Fruit fly (Drosophila melanogaster) whole organism, embryonic: ENCODE results near the gene ArfGAP3.

Source experiments
- Adf1 ChIP-seq: fragments of 200-800 bp; sonication (Bioruptor generic); IDR thresholded peaks from 2 replicates; pipeline ENCODE4 v1.3.6; 2022; ENCODE audit warnings: missing biosample characterization, missing genetic modification characterization
- CG10147 ChIP-seq: fragments of 200-800 bp; sonication (Bioruptor generic); optimal IDR thresholded peaks from 2 replicates; lab custom pipeline; 2019; ENCODE audit warnings: missing biosample characterization, mild to moderate bottlenecking, missing genetic modification characterization, moderate library complexity
- CG12236 ChIP-seq: fragments of 200-800 bp; sonication (Bioruptor generic); optimal IDR thresholded peaks from 2 replicates; lab custom pipeline; 2016; ENCODE audit warnings: missing biosample characterization, missing genetic modification characterization
- CG13296 ChIP-seq: fragments of 200-800 bp; sonication (Bioruptor generic); optimal IDR thresholded peaks from 3 replicates; lab custom pipeline; 2018; ENCODE audit warnings: missing biosample characterization, mild to moderate bottlenecking, missing genetic modification characterization
- CG15011 ChIP-seq: fragments of 200-800 bp; sonication (Bioruptor generic); optimal IDR thresholded peaks from 3 replicates; lab custom pipeline; 2018; ENCODE audit warnings: missing biosample characterization, mild to moderate bottlenecking, missing genetic modification characterization
- CG15514 ChIP-seq: fragments of 200-800 bp; sonication (Bioruptor generic); optimal IDR thresholded peaks from 3 replicates; lab custom pipeline; 2017; ENCODE audit warnings: missing biosample characterization, missing genetic modification characterization, mild to moderate bottlenecking, moderate library complexity, missing genetic modification reagents
- CG17385 ChIP-seq: fragments of 200-800 bp; sonication (Bioruptor generic); optimal IDR thresholded peaks from 3 replicates; lab custom pipeline; 2018; ENCODE audit warnings: missing biosample characterization, mild to moderate bottlenecking, missing genetic modification characterization
- CG3163 ChIP-seq: fragments of 200-800 bp; sonication (Bioruptor generic); optimal IDR thresholded peaks from 3 replicates; lab custom pipeline; 2016; ENCODE audit warnings: missing biosample characterization, missing genetic modification characterization
- CG33557 ChIP-seq: fragments of 200-800 bp; sonication (Bioruptor generic); optimal IDR thresholded peaks from 2 replicates; lab custom pipeline; 2019; ENCODE audit warnings: missing biosample characterization, mild to moderate bottlenecking, missing genetic modification characterization, moderate library complexity
- CG4404 ChIP-seq: fragments of 200-800 bp; sonication (Bioruptor generic); IDR thresholded peaks from 2 replicates; pipeline ENCODE4 v1.3.6; 2022; ENCODE audit warnings: missing biosample characterization, missing genetic modification characterization
- CG5180 ChIP-seq: fragments of 200-800 bp; sonication (Bioruptor generic); optimal IDR thresholded peaks from 3 replicates; lab custom pipeline; 2017; ENCODE audit warnings: missing biosample characterization, missing genetic modification characterization, mild to moderate bottlenecking, moderate library complexity, missing genetic modification reagents
- CG6854 ChIP-seq: fragments of 200-800 bp; sonication (Bioruptor generic); optimal IDR thresholded peaks from 3 replicates; lab custom pipeline; 2017; ENCODE audit warnings: missing biosample characterization, mild to moderate bottlenecking, missing genetic modification characterization
- CG7786 ChIP-seq: fragments of 200-800 bp; sonication (Bioruptor generic); optimal IDR thresholded peaks from 2 replicates; lab custom pipeline; 2016; ENCODE audit warnings: missing biosample characterization, missing genetic modification characterization
- CG9437 ChIP-seq: fragments of 200-800 bp; sonication (Bioruptor generic); optimal IDR thresholded peaks from 2 replicates; lab custom pipeline; 2018; ENCODE audit warnings: missing biosample characterization, mild to moderate bottlenecking, missing genetic modification characterization
- Camta ChIP-seq: fragments of 200-800 bp; sonication (Bioruptor generic); optimal IDR thresholded peaks from 2 replicates; lab custom pipeline; 2016; ENCODE audit warnings: missing biosample characterization, missing genetic modification characterization
- Dad ChIP-seq: fragments of 200-800 bp; sonication (Bioruptor generic); optimal IDR thresholded peaks from 3 replicates; lab custom pipeline; 2016; ENCODE audit warnings: missing biosample characterization, missing genetic modification characterization
- Dek ChIP-seq: fragments of 200-800 bp; sonication (Bioruptor generic); optimal IDR thresholded peaks from 3 replicates; lab custom pipeline; 2019; ENCODE audit warnings: missing biosample characterization, mild to moderate bottlenecking, missing genetic modification characterization, moderate library complexity
- Doc2 ChIP-seq: fragments of 200-800 bp; sonication (Bioruptor generic); IDR thresholded peaks from 2 replicates; pipeline ENCODE4 v1.3.6; 2022; ENCODE audit warnings: missing biosample characterization, missing genetic modification characterization
- Doc3 ChIP-seq: fragments of 200-800 bp; sonication (Bioruptor generic); IDR thresholded peaks from 3 replicates; pipeline ENCODE4 v1.3.6; 2022; ENCODE audit warnings: missing biosample characterization, missing genetic modification characterization; ENCODE audit not compliant: partially characterized antibody
- Dp ChIP-seq: fragments of 200-800 bp; sonication (Bioruptor generic); optimal IDR thresholded peaks from 2 replicates; lab custom pipeline; 2018; ENCODE audit warnings: missing biosample characterization, mild to moderate bottlenecking, missing genetic modification characterization, moderate library complexity
- Dref ChIP-seq: fragments of 200-800 bp; sonication (Bioruptor generic); IDR thresholded peaks from 2 replicates; pipeline ENCODE4 v1.3.6; 2022; ENCODE audit warnings: missing biosample characterization, missing genetic modification characterization
- Fer1 ChIP-seq: fragments of 200-800 bp; sonication (Bioruptor generic); optimal IDR thresholded peaks from 2 replicates; lab custom pipeline; 2017; ENCODE audit warnings: missing biosample characterization, mild to moderate bottlenecking, missing genetic modification characterization
- Gsc ChIP-seq: fragments of 200-800 bp; sonication (Bioruptor generic); IDR thresholded peaks from 2 replicates; pipeline ENCODE4 v1.3.6; 2022; ENCODE audit warnings: missing biosample characterization, missing genetic modification characterization
- HLH3B ChIP-seq: fragments of 200-800 bp; sonication (Bioruptor generic); IDR thresholded peaks from 2 replicates; pipeline ENCODE4 v1.3.6; 2022; ENCODE audit warnings: missing biosample characterization, missing genetic modification characterization
- HLH54F ChIP-seq: fragments of 200-800 bp; sonication (Bioruptor generic); optimal IDR thresholded peaks from 3 replicates; lab custom pipeline; 2016; ENCODE audit warnings: missing biosample characterization, missing genetic modification characterization
- MTF-1 ChIP-seq: fragments of 200-800 bp; sonication (Bioruptor generic); optimal IDR thresholded peaks from 2 replicates; lab custom pipeline; 2018; ENCODE audit warnings: missing biosample characterization, mild to moderate bottlenecking, missing genetic modification characterization, borderline replicate concordance
- NK7.1 ChIP-seq: fragments of 200-800 bp; sonication (Bioruptor generic); optimal IDR thresholded peaks from 3 replicates; lab custom pipeline; 2016; ENCODE audit warnings: missing biosample characterization, missing genetic modification characterization
- Nf-YC ChIP-seq: fragments of 200-800 bp; optimal IDR thresholded peaks from 3 replicates; lab custom pipeline; 2019; ENCODE audit warnings: missing biosample characterization, mild to moderate bottlenecking, missing genetic modification characterization, moderate library complexity
- PHDP ChIP-seq: fragments of 200-800 bp; sonication (Bioruptor generic); optimal IDR thresholded peaks from 3 replicates; lab custom pipeline; 2018; ENCODE audit warnings: missing biosample characterization, mild to moderate bottlenecking, missing genetic modification characterization, moderate library complexity
- Ravus ChIP-seq: fragments of 200-800 bp; sonication (Bioruptor generic); IDR thresholded peaks from 2 replicates; pipeline ENCODE4 v1.3.6; 2022; ENCODE audit warnings: missing biosample characterization, missing genetic modification characterization
- Sry-β ChIP-seq: fragments of 200-800 bp; sonication (Bioruptor generic); optimal IDR thresholded peaks from 2 replicates; lab custom pipeline; 2018; ENCODE audit warnings: missing biosample characterization, mild to moderate bottlenecking, missing genetic modification characterization, moderate library complexity
- Tbp ChIP-seq: fragments of >200 bp; optimal IDR thresholded peaks from 2 replicates; lab custom pipeline; 2018; ENCODE audit warnings: missing biosample characterization, missing genetic modification characterization
- caup ChIP-seq: fragments of 200-800 bp; sonication (Bioruptor generic); optimal IDR thresholded peaks from 3 replicates; lab custom pipeline; 2017; ENCODE audit warnings: missing biosample characterization, mild to moderate bottlenecking, missing genetic modification characterization, moderate library complexity; ENCODE audit not compliant: severe bottlenecking
- crp ChIP-seq, 2 experiments: fragments of 200-800 bp; sonication (Bioruptor generic); optimal IDR thresholded peaks; 2 replicates in 1 of 2; 3 replicates in 1 of 2; lab custom pipeline; 2017; ENCODE audit warnings: missing biosample characterization in 2 of 2, missing genetic modification characterization in 2 of 2, mild to moderate bottlenecking in 1 of 2, moderate library complexity in 1 of 2
- cwo ChIP-seq: fragments of 200-800 bp; sonication (Bioruptor generic); optimal IDR thresholded peaks from 3 replicates; lab custom pipeline; 2017; ENCODE audit warnings: missing biosample characterization, missing genetic modification characterization, mild to moderate bottlenecking, moderate library complexity, missing genetic modification reagents
- exex ChIP-seq: fragments of 200-800 bp; sonication (Bioruptor generic); optimal IDR thresholded peaks from 4 replicates; lab custom pipeline; 2018; ENCODE audit warnings: missing biosample characterization, mild to moderate bottlenecking, missing genetic modification characterization, moderate library complexity
- fru ChIP-seq: fragments of >200 bp; optimal IDR thresholded peaks from 2 replicates; lab custom pipeline; 2017
- gsb-n ChIP-seq: fragments of 200-800 bp; sonication (Bioruptor generic); optimal IDR thresholded peaks from 3 replicates; lab custom pipeline; 2018; ENCODE audit warnings: missing biosample characterization, mild to moderate bottlenecking, missing genetic modification characterization
- insv ChIP-seq, 2 experiments: fragments of 200-800 bp; sonication (Bioruptor generic); optimal IDR thresholded peaks; 3 replicates each; lab custom pipeline; 2016 to 2018; ENCODE audit warnings: missing biosample characterization in 2 of 2, missing genetic modification characterization in 2 of 2
- lab ChIP-seq: fragments of 200-800 bp; sonication (Bioruptor generic); optimal IDR thresholded peaks from 3 replicates; lab custom pipeline; 2017; ENCODE audit warnings: missing biosample characterization, missing genetic modification characterization, mild to moderate bottlenecking, moderate library complexity, missing genetic modification reagents
- rib ChIP-seq: fragments of 200-800 bp; sonication (Bioruptor generic); IDR thresholded peaks from 2 replicates; pipeline ENCODE4 v1.3.6; 2022; ENCODE audit warnings: missing biosample characterization, missing genetic modification characterization
- scrt ChIP-seq: fragments of 200-800 bp; sonication (Bioruptor generic); optimal IDR thresholded peaks from 2 replicates; lab custom pipeline; 2018; ENCODE audit warnings: missing biosample characterization, mild to moderate bottlenecking, missing genetic modification characterization, moderate library complexity
- sna ChIP-seq: fragments of 200-800 bp; sonication (Bioruptor generic); IDR thresholded peaks from 2 replicates; pipeline ENCODE4 v1.3.6; 2022; ENCODE audit warnings: missing biosample characterization, missing genetic modification characterization; ENCODE audit not compliant: partially characterized antibody
- stwl ChIP-seq: fragments of 200-800 bp; sonication (Bioruptor generic); optimal IDR thresholded peaks from 3 replicates; lab custom pipeline; 2018; ENCODE audit warnings: missing biosample characterization, mild to moderate bottlenecking, missing genetic modification characterization, moderate library complexity
- unc-4 ChIP-seq: fragments of 200-800 bp; sonication (Bioruptor generic); IDR thresholded peaks from 2 replicates; pipeline ENCODE4 v1.3.6; 2022; ENCODE audit warnings: missing biosample characterization, missing genetic modification characterization; ENCODE audit not compliant: partially characterized antibody
- usp ChIP-seq: fragments of >200 bp; optimal IDR thresholded peaks from 2 replicates; lab custom pipeline; 2017; ENCODE audit warnings: missing biosample characterization, missing genetic modification characterization

ArfGAP3 gene

DNA sequence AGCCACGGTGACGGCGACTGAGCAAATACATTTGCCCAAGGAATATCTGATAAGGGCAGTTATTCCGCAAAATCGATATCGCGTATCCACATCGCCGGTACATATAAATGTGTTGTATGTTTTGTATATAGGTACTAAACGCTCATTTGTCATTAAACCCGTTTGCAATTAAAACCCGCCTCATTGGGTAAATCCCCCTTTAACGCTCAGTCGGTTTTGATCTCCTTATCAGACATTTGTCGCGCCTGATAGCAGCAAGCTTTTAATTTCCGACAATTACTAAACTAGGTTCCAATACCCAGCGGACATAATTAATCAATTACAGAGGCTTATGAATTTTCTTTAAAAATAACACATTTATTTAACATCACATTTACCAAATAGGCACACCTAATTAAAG is 14.0 kb upstream of the ArfGAP3 start:
- TF ChIP-seq lab (GFP tag; lab: Kevin White, UChicago) (peak; percentile 41), fru (no peak), sna (GFP tag; lab: Robert Waterston, UW) (no peak)

DNA sequence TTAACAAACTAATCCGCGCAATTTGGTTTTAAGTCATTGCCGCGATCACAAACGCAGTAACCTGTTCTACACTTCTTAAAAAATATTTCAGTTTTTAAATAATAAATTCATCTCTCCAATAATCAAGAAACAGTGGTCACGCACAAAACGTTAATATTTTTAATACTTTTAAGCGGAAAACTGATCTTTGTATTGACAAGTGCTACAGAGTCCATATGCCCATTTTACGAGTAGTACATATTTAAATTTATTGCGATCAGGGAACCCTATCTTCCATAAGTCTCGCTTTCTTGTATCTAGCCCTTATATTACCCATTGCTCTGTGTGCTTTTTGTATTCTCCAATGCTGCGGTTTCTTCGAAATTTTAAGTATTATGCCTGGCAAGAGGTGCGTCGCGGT is 12.1 kb upstream of the ArfGAP3 start, which contains the start of gene CG32454:
Gene CG32454 (plus strand): TSS at position 301 of the 400 bp plus-strand sequence.
- no peak for TF ChIP-seq insv (GFP tag; optimal IDR thresholded peaks at IDR 0.05; lab: Kevin White, UChicago)
- TF ChIP-seq CG12236 (GFP tag; lab: Kevin White, UChicago): no peak
- TF ChIP-seq CG3163 (GFP tag; lab: Kevin White, UChicago): no peak
- no peak for TF ChIP-seq NK7.1
- no peak for TF ChIP-seq Camta (GFP tag; lab: Kevin White, UChicago)
- TF ChIP-seq CG5180 (GFP tag; lab: Kevin White, UChicago): no peak
- TF ChIP-seq CG7786: no peak

DNA sequence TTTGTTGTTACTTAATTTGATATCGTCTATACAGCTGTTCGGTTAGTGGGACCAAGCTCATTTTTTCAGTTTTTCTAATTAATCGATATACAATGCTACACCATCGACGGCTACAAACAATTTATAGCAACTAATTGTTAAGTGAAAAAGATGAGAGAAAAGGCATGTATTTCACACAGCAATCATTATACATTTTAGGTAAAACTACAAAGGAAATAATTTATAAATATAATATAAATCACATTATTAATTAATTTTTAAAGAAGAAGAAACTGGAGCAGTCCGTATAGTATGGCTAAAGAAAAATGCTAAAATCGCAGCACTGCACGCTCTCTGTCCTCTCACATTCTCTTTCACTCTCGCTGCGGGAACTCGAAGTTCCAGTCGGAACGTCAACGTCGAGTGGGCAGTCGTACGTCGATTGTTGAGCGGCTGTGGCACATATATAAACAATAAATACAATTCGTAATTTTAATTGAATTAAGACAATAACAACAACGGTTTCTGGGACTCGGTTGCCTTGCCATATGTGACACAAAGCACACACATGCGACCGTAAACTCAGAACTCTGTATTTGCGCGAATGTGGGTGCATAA is 10.5 kb upstream of the ArfGAP3 start, which contains the start of the genes CG14450 and CG11367:
Gene CG14450 (minus strand): TSS at position 51 of the 597 bp plus-strand sequence.
Gene CG11367 (plus strand): TSS at position 373 of the 597 bp plus-strand sequence.
- TF ChIP-seq cwo (GFP tag; lab: Kevin White, UChicago): no peak
- peak; percentile 22 for TF ChIP-seq CG9437 (GFP tag; lab: Kevin White, UChicago)
- no peak for TF ChIP-seq Dad
- TF ChIP-seq CG10147 (GFP tag; lab: Kevin White, UChicago): peak; percentile 43
- no peak for TF ChIP-seq gsb-n (tag; lab: Kevin White, UChicago)
- TF ChIP-seq usp (GFP tag; lab: Kevin White, UChicago): no peak
- TF ChIP-seq CG17385: peak; percentile 94
- TF ChIP-seq Gsc (GFP tag; lab: Robert Waterston, UW): no peak
- TF ChIP-seq scrt (GFP tag; lab: Kevin White, UChicago): peak; percentile 16
- no peak for TF ChIP-seq CG4404 (GFP tag; lab: Robert Waterston, UW)
- peak; percentile 46 for TF ChIP-seq Dek (tag; lab: Kevin White, UChicago)
- TF ChIP-seq Ravus (GFP tag; lab: Robert Waterston, UW): no peak
- TF ChIP-seq CG13296: peak; percentile 20
- peak; percentile 36 for TF ChIP-seq PHDP
- peak; percentile 26 for TF ChIP-seq caup (GFP tag; lab: Kevin White, UChicago)
- peak; percentile 54 for TF ChIP-seq Fer1 (GFP tag; lab: Kevin White, UChicago)
- peak; percentile 51 for TF ChIP-seq stwl (tag; lab: Kevin White, UChicago)
- no peak for TF ChIP-seq Tbp
- peak; percentile 43 to 92 for TF ChIP-seq crp (GFP tag; optimal IDR thresholded peaks at IDR 0.05; lab: Kevin White, UChicago)
- peak; percentile 84 for TF ChIP-seq CG15514 (GFP tag; lab: Kevin White, UChicago)
- no peak for TF ChIP-seq CG6854 (GFP tag; lab: Kevin White, UChicago)
- peak; percentile 98 for TF ChIP-seq Sry-β (GFP tag; lab: Kevin White, UChicago)
- no peak for TF ChIP-seq CG7786
- TF ChIP-seq CG15011 (GFP tag; lab: Kevin White, UChicago): no peak
- no peak for TF ChIP-seq CG33557 (GFP tag; lab: Kevin White, UChicago)
- no peak for TF ChIP-seq HLH54F
- peak; percentile 55 for TF ChIP-seq exex (tag; lab: Kevin White, UChicago)
- peak; percentile 26 for TF ChIP-seq Dp (GFP tag; lab: Kevin White, UChicago)
- TF ChIP-seq HLH3B: no peak
- TF ChIP-seq Doc2 (GFP tag; lab: Robert Waterston, UW): no peak
- peak; percentile 69 for TF ChIP-seq Nf-YC
- peak; percentile 61 for TF ChIP-seq Dref (GFP tag; lab: Robert Waterston, UW)
- no peak for TF ChIP-seq rib (GFP tag; lab: Robert Waterston, UW)
- TF ChIP-seq unc-4 (GFP tag; lab: Robert Waterston, UW): peak; percentile 76
- peak; percentile 31 for TF ChIP-seq MTF-1
- TF ChIP-seq Adf1 (GFP tag; lab: Robert Waterston, UW): peak; percentile 63
- TF ChIP-seq NK7.1: no peak
- TF ChIP-seq Doc3 (GFP tag; lab: Robert Waterston, UW): peak; percentile 72
